Fruit fly (Drosophila melanogaster): ENCODE data around the gene Kap-alpha1.
A peak's percentile ranks its signal among the peaks of the same experiment; 100 is the strongest.

Kap-alpha1 gene

DNA sequence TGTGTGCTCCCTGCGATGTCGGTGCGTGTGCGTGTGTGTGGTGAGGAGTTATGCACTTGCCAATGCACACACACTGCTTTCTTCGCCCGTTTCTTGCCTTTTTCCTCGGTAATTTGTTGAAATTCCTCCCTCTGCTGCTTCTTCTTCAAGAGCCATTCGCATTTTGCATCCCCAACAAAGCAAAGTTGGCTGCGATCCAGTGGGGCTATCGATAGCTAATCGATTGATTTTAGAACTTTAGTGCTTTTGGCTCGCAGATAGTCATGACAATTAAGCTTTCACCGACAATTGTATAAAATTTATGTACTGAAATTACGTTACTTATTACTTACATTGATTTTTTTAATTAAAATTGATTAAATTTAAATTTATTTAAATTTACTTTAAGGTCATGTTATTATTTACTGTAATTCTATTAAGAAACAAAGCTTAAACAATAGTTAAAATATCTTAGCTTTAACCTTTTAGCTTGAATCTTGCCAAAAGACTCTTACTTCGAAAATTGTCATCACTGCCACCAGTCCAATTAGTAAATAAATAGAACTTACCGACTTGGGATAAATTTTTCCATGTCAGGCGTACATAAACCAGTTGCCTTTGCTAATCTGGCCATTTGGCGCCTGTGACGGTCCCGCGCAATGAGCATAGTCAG is 27.2 kb downstream of the Kap-alpha1 start, which contains the start of the genes trc and CG32221 (continued):
- TF ChIP-seq dimm (GFP tag; IDR thresholded peaks at IDR 0.05) (no peak), Hmx (GFP tag; optimal IDR thresholded peaks at IDR 0.05) (no peak), B-H2 (GFP tag; optimal IDR thresholded peaks at IDR 0.05) (peak; percentile 89), CG30403 (GFP tag; optimal IDR thresholded peaks at IDR 0.05) (peak; percentile 45), sr (GFP tag; IDR thresholded peaks at IDR 0.05) (peak; percentile 54; the same call in 1 of the 3 replicates), Max (GFP tag; optimal IDR thresholded peaks at IDR 0.05) (peak; percentile 1), Hey (tag; optimal IDR thresholded peaks at IDR 0.05) (no peak), CG31388 (GFP tag; optimal IDR thresholded peaks at IDR 0.05) (no peak), Rfx (GFP tag; IDR thresholded peaks at IDR 0.05) (peak; percentile 77), CG9609 (GFP tag; optimal IDR thresholded peaks at IDR 0.05) (peak; percentile 9), mld (GFP tag; IDR thresholded peaks at IDR 0.05; ENCODE audit: partially characterized antibody) (peak; percentile 39; the same call in 1 of the 3 replicates), E2f1 (GFP tag; IDR thresholded peaks at IDR 0.05) (no peak), Dek (tag; optimal IDR thresholded peaks at IDR 0.05) (peak; percentile 65), lola (GFP tag; optimal IDR thresholded peaks at IDR 0.05) (peak in 1 of 3 experiments; percentile 32), CG15601 (tag; optimal IDR thresholded peaks at IDR 0.05) (no peak), CG2116 (GFP tag; optimal IDR thresholded peaks at IDR 0.05) (peak; percentile 62), CG9797 (GFP tag; optimal IDR thresholded peaks at IDR 0.05) (peak; percentile 12), CG31365 (tag; optimal IDR thresholded peaks at IDR 0.05) (no peak), Trl (optimal IDR thresholded peaks at IDR 0.05) (no peak), Trl (GFP tag; optimal IDR thresholded peaks at IDR 0.05) (no peak), Mad (GFP tag; optimal IDR thresholded peaks at IDR 0.05) (no peak), CG12219 (GFP tag; optimal IDR thresholded peaks at IDR 0.05) (peak; percentile 18), Ptx1 (GFP tag; IDR thresholded peaks at IDR 0.05) (peak; percentile 57), pzg (GFP tag; optimal IDR thresholded peaks at IDR 0.05) (peak; percentile 88), trem (tag; optimal IDR thresholded peaks at IDR 0.05) (peak; percentile 44), YL-1 (GFP tag; optimal IDR thresholded peaks at IDR 0.05) (peak; percentile 94), CG6654 (GFP tag; optimal IDR thresholded peaks at IDR 0.05) (no peak), Ets65A (GFP tag) (peak; percentile 94), CG17385 (GFP tag; optimal IDR thresholded peaks at IDR 0.05) (peak; percentile 98), CG10979 (tag; optimal IDR thresholded peaks at IDR 0.05) (no peak), org-1 (GFP tag; optimal IDR thresholded peaks at IDR 0.05) (no peak), pfk (GFP tag; optimal IDR thresholded peaks at IDR 0.05) (peak; percentile 56), CG13424 (tag; optimal IDR thresholded peaks at IDR 0.05) (peak; percentile 54), CG11560 (tag; IDR thresholded peaks at IDR 0.05) (peak; percentile 82; the same call in 2 of the 3 replicates), CG12942 (GFP tag; optimal IDR thresholded peaks at IDR 0.05) (peak; percentile 27), CG11695 (GFP tag; IDR thresholded peaks at IDR 0.05) (no peak), CTCF (GFP tag; optimal IDR thresholded peaks at IDR 0.05) (no peak), CG2678 (tag; optimal IDR thresholded peaks at IDR 0.05) (no peak), hbn (GFP tag; IDR thresholded peaks at IDR 0.05; ENCODE audit: partially characterized antibody) (peak; percentile 40; the same call in 1 of the 2 replicates), sisA (GFP tag; IDR thresholded peaks at IDR 0.05) (peak; percentile 19; the same call in 1 of the 2 replicates), CG18599 (GFP tag; optimal IDR thresholded peaks at IDR 0.05) (no peak), CG43689 (GFP tag; IDR thresholded peaks at IDR 0.05) (no peak), CG17328 (GFP tag; IDR thresholded peaks at IDR 0.05) (peak; percentile 45; the same call in 1 of the 2 replicates), sd (tag; optimal IDR thresholded peaks at IDR 0.05) (no peak), CG10366 (GFP tag; IDR thresholded peaks at IDR 0.05) (peak; percentile 13; the same call in 1 of the 2 replicates), ssp (GFP tag; IDR thresholded peaks at IDR 0.05) (peak; percentile 19; the same call in 1 of the 2 replicates), CG15073 (GFP tag; optimal IDR thresholded peaks at IDR 0.05) (no peak), CG3995 (GFP tag; optimal IDR thresholded peaks at IDR 0.05) (peak; percentile 54), Myb (GFP tag; optimal IDR thresholded peaks at IDR 0.05) (peak; percentile 4), nom (GFP tag; optimal IDR thresholded peaks at IDR 0.05) (peak; percentile 54)

All from whole organism, embryonic.